Worm (Caenorhabditis elegans) whole organism, young adult: ENCODE results near the gene ifc-2.
A peak's percentile ranks its signal among the peaks of the same experiment; 100 is the strongest.

Experiments used
- B0019.2 ChIP-seq: fragments of 200-800 bp; sonication (Bioruptor generic); conservative IDR thresholded peaks from 2 replicates; pipeline ENCODE4 v1.3.6; 2022; ENCODE audit warnings: missing genetic modification reagents, missing genetic modification characterization, missing compliant biosample characterization
- B0261.1 ChIP-seq: sonication (generic microtip); optimal IDR thresholded peaks from 2 replicates; lab custom pipeline; 2016; ENCODE audit warnings: mild to moderate bottlenecking, missing genetic modification characterization, moderate library complexity, missing compliant biosample characterization
- B0336.3 ChIP-seq: fragments of 200-800 bp; sonication (Bioruptor generic); IDR thresholded peaks from 2 replicates; pipeline ENCODE4 v1.3.6; 2022; ENCODE audit warnings: missing genetic modification characterization, missing compliant biosample characterization
- D2030.7 ChIP-seq: fragments of 200-800 bp; sonication (Bioruptor generic); IDR thresholded peaks from 2 replicates; pipeline ENCODE4 v1.3.6; 2022; ENCODE audit warnings: missing genetic modification reagents, missing genetic modification characterization, missing compliant biosample characterization
- F49E8.2 ChIP-seq: sonication (generic microtip); optimal IDR thresholded peaks from 3 replicates; lab custom pipeline; 2017; ENCODE audit warnings: missing genetic modification characterization, mild to moderate bottlenecking, missing compliant biosample characterization, antibody characterized with exemption, moderate library complexity; ENCODE audit not compliant: insufficient read depth
- F55B11.4 ChIP-seq: sonication (generic microtip); optimal IDR thresholded peaks from 2 replicates; lab custom pipeline; 2016; ENCODE audit warnings: missing compliant biosample characterization, missing genetic modification characterization, borderline replicate concordance; ENCODE audit not compliant: insufficient read depth
- T07F8.4 ChIP-seq: sonication (generic microtip); optimal IDR thresholded peaks from 2 replicates; lab custom pipeline; 2016; ENCODE audit warnings: mild to moderate bottlenecking, missing genetic modification characterization, moderate library complexity, missing compliant biosample characterization
- Y95B8A.8 ChIP-seq: fragments of 200-800 bp; sonication (Bioruptor generic); IDR thresholded peaks from 2 replicates; pipeline ENCODE4 v1.3.6; 2022; ENCODE audit warnings: missing genetic modification reagents, missing genetic modification characterization, missing compliant biosample characterization
- ama-1 ChIP-seq, 3 experiments: fragments of 150-350 bp in 1 of 3; sonication (generic microtip) in 2 of 3; optimal IDR thresholded peaks; 2 replicates each; lab custom pipeline; 2014 to 2018; ENCODE audit warnings: missing biosample characterization in 2 of 3, missing genetic modification characterization in 2 of 3, missing genetic modification reagents in 2 of 3
- cebp-1 ChIP-seq, 2 experiments: fragments of 200-800 bp in 1 of 2; sonication (Bioruptor generic) in 1 of 2; sonication (generic microtip) in 1 of 2; IDR thresholded peaks in 1 of 2; optimal IDR thresholded peaks in 1 of 2; 2 replicates each; pipeline versions ENCODE4 v1.3.6 to Lab custom; 2017 to 2022; ENCODE audit warnings: missing compliant biosample characterization in 2 of 2, missing genetic modification characterization in 2 of 2, mild to moderate bottlenecking in 1 of 2, missing genetic modification reagents in 1 of 2, moderate library complexity in 1 of 2
- ceh-27 ChIP-seq: fragments of 200-800 bp; sonication (Bioruptor generic); optimal IDR thresholded peaks from 2 replicates; lab custom pipeline; 2018; ENCODE audit warnings: mild to moderate bottlenecking, missing genetic modification characterization, moderate library complexity, missing compliant biosample characterization
- ceh-40 ChIP-seq: fragments of 200-800 bp; sonication (Bioruptor generic); IDR thresholded peaks from 2 replicates; pipeline ENCODE4 v1.3.6; 2022; ENCODE audit warnings: missing genetic modification characterization, missing compliant biosample characterization
- die-1 ChIP-seq: sonication (generic microtip); optimal IDR thresholded peaks from 2 replicates; lab custom pipeline; 2016; ENCODE audit warnings: missing genotype, mild to moderate bottlenecking, missing genetic modification characterization, missing compliant biosample characterization
- dpff-1 ChIP-seq: sonication (generic microtip); optimal IDR thresholded peaks from 2 replicates; lab custom pipeline; 2017; ENCODE audit warnings: mild to moderate bottlenecking, missing genetic modification characterization, missing compliant biosample characterization
- dpl-1 ChIP-seq: fragments of 150-350 bp; optimal IDR thresholded peaks from 2 replicates; lab custom pipeline; 2014; ENCODE audit warnings: missing biosample characterization, missing genetic modification reagents, missing genetic modification characterization
- egrh-3 ChIP-seq: fragments of 200-800 bp; sonication (Bioruptor generic); IDR thresholded peaks from 2 replicates; pipeline ENCODE4 v1.3.6; 2022; ENCODE audit warnings: missing genetic modification reagents, missing genetic modification characterization, missing compliant biosample characterization
- him-1 ChIP-seq: sonication (generic microtip); optimal IDR thresholded peaks from 2 replicates; lab custom pipeline; 2016; ENCODE audit warnings: missing genotype, missing genetic modification reagents, missing genetic modification characterization, missing compliant biosample characterization
- hmg-1.2 ChIP-seq: fragments of 200-800 bp; sonication (Bioruptor generic); IDR thresholded peaks from 2 replicates; pipeline ENCODE4 v1.3.6; 2022; ENCODE audit warnings: missing genetic modification reagents, missing genetic modification characterization, missing compliant biosample characterization
- hmg-20 ChIP-seq: fragments of 200-800 bp; sonication (Bioruptor generic); IDR thresholded peaks from 2 replicates; pipeline ENCODE4 v1.3.6; 2022; ENCODE audit warnings: missing genetic modification reagents, missing genetic modification characterization, missing compliant biosample characterization
- let-607 ChIP-seq, 2 experiments: fragments of 200-800 bp in 1 of 2; sonication (Bioruptor generic) in 1 of 2; sonication (generic microtip) in 1 of 2; optimal IDR thresholded peaks; 2 replicates each; lab custom pipeline; 2016 to 2018; ENCODE audit warnings: mild to moderate bottlenecking in 2 of 2, missing compliant biosample characterization in 2 of 2, missing genetic modification characterization in 2 of 2, moderate library complexity in 2 of 2, missing genotype in 1 of 2
- lin-26 ChIP-seq: fragments of 200-800 bp; sonication (Bioruptor generic); IDR thresholded peaks from 2 replicates; pipeline ENCODE4 v1.3.6; 2022; ENCODE audit warnings: missing genetic modification reagents, missing genetic modification characterization, missing compliant biosample characterization
- lin-35 ChIP-seq, 3 experiments: fragments of 150-350 bp in 2 of 3; sonication (generic microtip) in 1 of 3; optimal IDR thresholded peaks; 2 replicates each; lab custom pipeline; 2014 to 2018; ENCODE audit warnings: missing biosample characterization in 3 of 3, missing genetic modification characterization in 3 of 3, missing genetic modification reagents in 3 of 3
- lir-1 ChIP-seq: fragments of 200-800 bp; sonication (Bioruptor generic); conservative IDR thresholded peaks from 2 replicates; pipeline ENCODE4 v1.3.6; 2022; ENCODE audit warnings: missing genetic modification reagents, missing genetic modification characterization, missing compliant biosample characterization
- madf-10 ChIP-seq: sonication (generic microtip); optimal IDR thresholded peaks from 2 replicates; lab custom pipeline; 2016; ENCODE audit warnings: mild to moderate bottlenecking, missing genetic modification characterization, missing compliant biosample characterization
- madf-8 ChIP-seq: fragments of 200-800 bp; sonication (Bioruptor generic); conservative IDR thresholded peaks from 2 replicates; pipeline ENCODE4 v1.3.6; 2022; ENCODE audit warnings: missing genetic modification reagents, missing genetic modification characterization, missing compliant biosample characterization
- mcd-1 ChIP-seq: fragments of 200-800 bp; sonication (Bioruptor generic); IDR thresholded peaks from 2 replicates; pipeline ENCODE4 v1.3.6; 2022; ENCODE audit warnings: missing genetic modification reagents, missing genetic modification characterization, missing compliant biosample characterization
- mel-28 ChIP-seq: sonication (generic microtip); optimal IDR thresholded peaks from 2 replicates; lab custom pipeline; 2016; ENCODE audit warnings: borderline replicate concordance, mild to moderate bottlenecking, missing genetic modification characterization, missing compliant biosample characterization
- mxl-1 ChIP-seq: sonication (generic microtip); optimal IDR thresholded peaks from 2 replicates; lab custom pipeline; 2016; ENCODE audit warnings: missing genetic modification characterization, missing compliant biosample characterization
- nfyb-1 ChIP-seq: fragments of 200-800 bp; sonication (Bioruptor generic); IDR thresholded peaks from 2 replicates; pipeline ENCODE4 v1.3.6; 2022; ENCODE audit warnings: missing genetic modification reagents, missing genetic modification characterization, missing compliant biosample characterization
- nhr-120 ChIP-seq: fragments of 200-800 bp; sonication (Bioruptor generic); IDR thresholded peaks from 2 replicates; pipeline ENCODE4 v1.3.6; 2022; ENCODE audit warnings: missing genetic modification characterization, missing compliant biosample characterization
- pha-4 ChIP-seq: fragments of 150-350 bp; sonication (generic microtip); optimal IDR thresholded peaks from 2 replicates; lab custom pipeline; 2014; ENCODE audit warnings: missing biosample characterization, missing genetic modification reagents, missing genetic modification characterization
- rec-8 ChIP-seq, 2 experiments: sonication (generic microtip); optimal IDR thresholded peaks; 2 replicates each; lab custom pipeline; 2016; ENCODE audit warnings: mild to moderate bottlenecking in 2 of 2, missing genetic modification characterization in 2 of 2, missing genetic modification reagents in 2 of 2, missing genotype in 2 of 2, missing biosample characterization in 1 of 2, missing compliant biosample characterization in 1 of 2, moderate library complexity in 1 of 2
- rpc-1 ChIP-seq, 2 experiments: fragments of 150-350 bp in 1 of 2; sonication (generic microtip) in 1 of 2; optimal IDR thresholded peaks; 2 replicates each; lab custom pipeline; 2014 to 2018; ENCODE audit warnings: missing biosample characterization in 1 of 2, missing genetic modification characterization in 1 of 2, missing genetic modification reagents in 1 of 2, missing genotype in 1 of 2
- sdz-38 ChIP-seq: sonication (generic microtip); optimal IDR thresholded peaks from 2 replicates; lab custom pipeline; 2016; ENCODE audit warnings: missing genotype, missing genetic modification characterization, missing compliant biosample characterization
- sea-2 ChIP-seq: fragments of 200-800 bp; sonication (Bioruptor generic); IDR thresholded peaks from 2 replicates; pipeline ENCODE4 v1.3.6; 2022; ENCODE audit warnings: missing genetic modification characterization, missing compliant biosample characterization
- snpc-1.1 ChIP-seq: sonication (generic microtip); optimal IDR thresholded peaks from 2 replicates; lab custom pipeline; 2017; ENCODE audit warnings: missing genetic modification characterization, mild to moderate bottlenecking, missing compliant biosample characterization, antibody characterized with exemption, moderate library complexity, missing genotype, missing genetic modification reagents; ENCODE audit not compliant: insufficient read depth
- snpc-1.3 ChIP-seq: sonication (generic microtip); optimal IDR thresholded peaks from 2 replicates; lab custom pipeline; 2017; ENCODE audit warnings: missing genetic modification characterization, mild to moderate bottlenecking, missing compliant biosample characterization, antibody characterized with exemption, moderate library complexity, missing genotype, missing genetic modification reagents; ENCODE audit not compliant: insufficient read depth
- snpc-4 ChIP-seq, 5 experiments: fragments of 150-350 bp in 1 of 5; sonication (generic microtip) in 4 of 5; optimal IDR thresholded peaks; 2 replicates each; lab custom pipeline; 2014 to 2018; ENCODE audit warnings: missing genetic modification characterization in 5 of 5, missing biosample characterization in 3 of 5, antibody characterized with exemption in 2 of 5, mild to moderate bottlenecking in 2 of 5, missing compliant biosample characterization in 2 of 5, missing genotype in 2 of 5, moderate library complexity in 2 of 5, missing genetic modification reagents in 1 of 5
- tlf-1 ChIP-seq: fragments of 200-800 bp; sonication (Bioruptor generic); optimal IDR thresholded peaks from 2 replicates; lab custom pipeline; 2018; ENCODE audit warnings: mild to moderate bottlenecking, missing genetic modification characterization, missing compliant biosample characterization
- unc-130 ChIP-seq: sonication (generic microtip); optimal IDR thresholded peaks from 2 replicates; lab custom pipeline; 2016; ENCODE audit warnings: missing genetic modification reagents, missing genetic modification characterization, missing compliant biosample characterization
- ztf-25 ChIP-seq: fragments of 200-800 bp; sonication (Bioruptor generic); IDR thresholded peaks from 2 replicates; pipeline ENCODE4 v1.3.6; 2022; ENCODE audit warnings: missing genetic modification reagents, missing genetic modification characterization, missing compliant biosample characterization
- ztf-3 ChIP-seq: fragments of 200-800 bp; sonication (Bioruptor generic); optimal IDR thresholded peaks from 2 replicates; lab custom pipeline; 2018; ENCODE audit warnings: mild to moderate bottlenecking, missing genetic modification characterization, missing compliant biosample characterization

ifc-2 gene

DNA sequence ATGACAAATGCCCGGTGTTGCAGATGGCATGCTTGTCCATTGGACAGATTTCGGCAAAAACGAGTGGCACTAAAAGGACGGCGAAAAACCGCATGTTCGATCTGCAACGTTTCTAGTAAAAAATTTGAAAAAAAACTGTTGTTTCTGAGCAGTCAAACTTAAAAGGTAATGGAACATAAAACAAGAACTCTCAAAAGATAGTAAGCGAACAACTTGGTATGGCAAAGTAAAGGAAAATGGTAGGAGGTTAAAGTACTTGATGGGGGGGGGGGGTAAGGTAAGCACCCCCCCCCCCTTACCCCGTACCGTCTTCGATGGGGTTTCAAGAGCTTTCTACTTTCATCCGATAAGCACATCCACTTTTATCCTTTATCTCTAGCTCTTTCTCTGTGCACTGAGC, 46.3 kb downstream of the ifc-2 start, which contains the start of gene F13C5.5 (continued):
- no peak for TF ChIP-seq B0336.3 (GFP tag; lab: Robert Waterston, UW)

DNA sequence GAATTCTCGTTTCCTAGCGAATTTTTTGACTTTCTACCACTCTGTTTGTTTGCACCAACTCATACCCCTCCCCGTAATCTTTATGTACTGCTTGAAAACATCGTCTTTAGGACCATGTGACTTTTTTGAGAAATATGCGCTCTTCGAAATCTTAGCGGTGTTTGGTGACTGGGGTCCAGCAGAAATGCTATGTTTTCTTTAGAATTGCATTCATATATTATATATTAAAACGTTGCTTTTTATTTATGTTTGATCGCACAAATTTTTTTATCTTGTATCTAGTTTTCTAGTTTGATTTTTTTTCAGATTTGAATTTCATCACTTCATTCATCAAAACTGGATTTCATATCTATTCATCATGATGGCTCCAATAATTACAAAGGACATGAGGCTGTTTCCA, 52.8 kb downstream of the ifc-2 start, which contains the start of gene F13C5.1:
F13C5.1 (plus strand) TSS at position 301 of the 400 bp plus-strand sequence.
- TF ChIP-seq nfyb-1 (GFP tag; lab: Robert Waterston, UW) (0 out of 2 replicates have a peak, but pooled peaks have one; percentile 2), ztf-3 (no peak)

DNA sequence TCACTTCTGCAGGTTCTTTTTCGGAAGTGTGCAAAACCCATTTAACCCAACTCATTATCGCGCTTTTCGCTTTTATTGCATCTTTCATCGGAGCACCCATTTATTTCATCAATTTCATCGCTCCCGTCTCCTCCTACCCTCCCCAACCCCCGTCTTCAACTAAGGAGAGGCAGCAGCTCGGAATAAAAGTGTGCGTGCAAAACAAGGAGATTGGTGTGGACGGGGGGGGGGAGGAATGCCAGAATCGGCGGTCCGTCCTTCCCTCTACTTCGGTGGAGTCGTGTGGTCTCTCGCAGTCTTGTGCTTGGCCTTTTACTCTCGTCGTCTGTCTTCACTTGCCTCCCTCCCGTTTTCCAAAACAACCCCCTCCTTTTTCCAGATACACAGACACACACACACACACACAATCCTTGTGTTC, 53.4 kb downstream of the ifc-2 start:
- no peak for TF ChIP-seq ceh-40 (GFP tag; lab: Robert Waterston, UW)
- no peak for TF ChIP-seq sdz-38 (tag; lab: Kevin White, UChicago)
- no peak for TF ChIP-seq ama-1 (optimal IDR thresholded peaks at IDR 0.05; lab: Kevin White, UChicago)
- no peak for TF ChIP-seq ama-1 (GFP tag; optimal IDR thresholded peaks at IDR 0.05; lab: Kevin White, UChicago)
- TF ChIP-seq mxl-1 (tag; lab: Kevin White, UChicago): no peak
- TF ChIP-seq T07F8.4 (tag; lab: Kevin White, UChicago): no peak
- TF ChIP-seq dpff-1 (tag; lab: Kevin White, UChicago): no peak
- no peak for TF ChIP-seq F55B11.4 (tag; lab: Kevin White, UChicago)
- TF ChIP-seq let-607 (tag; optimal IDR thresholded peaks at IDR 0.05; lab: Kevin White, UChicago): no peak
- TF ChIP-seq rpc-1 (optimal IDR thresholded peaks at IDR 0.05; lab: Kevin White, UChicago): no peak
- TF ChIP-seq rpc-1 (tag; optimal IDR thresholded peaks at IDR 0.05; lab: Kevin White, UChicago): no peak
- TF ChIP-seq cebp-1 (GFP tag; IDR thresholded peaks at IDR 0.05; lab: Robert Waterston, UW): no peak
- peak; percentile 60 for TF ChIP-seq cebp-1 (tag; optimal IDR thresholded peaks at IDR 0.05; lab: Kevin White, UChicago)
- no peak for TF ChIP-seq F49E8.2
- no peak for TF ChIP-seq B0019.2 (GFP tag; lab: Robert Waterston, UW)
- no peak for TF ChIP-seq mcd-1 (GFP tag; lab: Robert Waterston, UW)
- TF ChIP-seq him-1: no peak
- no peak for TF ChIP-seq hmg-20 (GFP tag; lab: Robert Waterston, UW)
- TF ChIP-seq unc-130 (GFP tag; lab: Kevin White, UChicago): no peak
- TF ChIP-seq nhr-120: no peak
- TF ChIP-seq lin-26 (GFP tag; lab: Robert Waterston, UW): no peak
- no peak for TF ChIP-seq pha-4 (tag; lab: Kevin White, UChicago)
- TF ChIP-seq B0336.3 (GFP tag; lab: Robert Waterston, UW): no peak
- no peak for TF ChIP-seq D2030.7 (GFP tag; lab: Robert Waterston, UW)
- TF ChIP-seq B0261.1 (tag; lab: Kevin White, UChicago): no peak
- TF ChIP-seq ceh-27: peak; percentile 11
- TF ChIP-seq die-1 (tag; lab: Kevin White, UChicago): no peak
- TF ChIP-seq snpc-1.3 (tag; lab: Kevin White, UChicago): no peak
- TF ChIP-seq egrh-3 (GFP tag; lab: Robert Waterston, UW): peak; percentile 75
- TF ChIP-seq lin-35 (GFP tag; optimal IDR thresholded peaks at IDR 0.05; lab: Kevin White, UChicago): peak in 1 of 3 experiments; percentile 4
- TF ChIP-seq madf-10 (tag; lab: Kevin White, UChicago): no peak
- no peak for TF ChIP-seq mel-28 (tag; lab: Kevin White, UChicago)
- no peak for TF ChIP-seq Y95B8A.8 (GFP tag; lab: Robert Waterston, UW)
- TF ChIP-seq sea-2 (GFP tag; lab: Robert Waterston, UW): no peak
- no peak for TF ChIP-seq snpc-4 (GFP tag; optimal IDR thresholded peaks at IDR 0.05; lab: Kevin White, UChicago)
- no peak for TF ChIP-seq snpc-4 (tag; optimal IDR thresholded peaks at IDR 0.05; lab: Kevin White, UChicago)
- TF ChIP-seq rec-8 (tag; optimal IDR thresholded peaks at IDR 0.05; lab: Kevin White, UChicago): no peak
- peak; percentile 17; the same call in 1 of the 2 replicates for TF ChIP-seq hmg-1.2 (GFP tag; lab: Robert Waterston, UW)
- TF ChIP-seq lir-1: no peak
- no peak for TF ChIP-seq snpc-1.1 (tag; lab: Kevin White, UChicago)
- no peak for TF ChIP-seq tlf-1 (GFP tag; lab: Kevin White, UChicago)
- TF ChIP-seq ztf-25 (GFP tag; lab: Robert Waterston, UW): no peak
- TF ChIP-seq madf-8 (GFP tag; lab: Robert Waterston, UW): no peak
- no peak for TF ChIP-seq dpl-1 (GFP tag; lab: Kevin White, UChicago)
